Fruit fly (Drosophila melanogaster) whole organism: ENCODE results near the gene CG43737.

Experiments used
- CG8478 ChIP-seq: fragments of >200 bp; optimal IDR thresholded peaks from 2 replicates; lab custom pipeline; 2018; ENCODE audit warnings: inconsistent platforms
- Dll ChIP-seq: fragments of >200 bp; optimal IDR thresholded peaks from 2 replicates; lab custom pipeline; 2017
- EcR ChIP-seq, 2 experiments: fragments of >200 bp; optimal IDR thresholded peaks; 2 replicates each; lab custom pipeline; 2017; ENCODE audit warnings: missing biosample characterization in 2 of 2, missing genetic modification characterization in 2 of 2, missing genetic modification reagents in 2 of 2
- pan ChIP-seq: fragments of >200 bp; optimal IDR thresholded peaks from 2 replicates; lab custom pipeline; 2017
- psq ChIP-seq: fragments of >200 bp; optimal IDR thresholded peaks from 2 replicates; lab custom pipeline; 2017
- usp ChIP-seq: fragments of >200 bp; optimal IDR thresholded peaks from 2 replicates; lab custom pipeline; 2017; ENCODE audit warnings: missing biosample characterization, missing genetic modification characterization, mixed read lengths

CG43737 gene

dm6 chrX:15157230-15157629 is 18.0 kb upstream of the CG43737 start:
- TF ChIP-seq pan (lab: Kevin White, UChicago) (no peak), EcR (GFP tag; optimal IDR thresholded peaks at IDR 0.05; lab: Kevin White, UChicago) (no peak), Dll (no peak), CG8478 (lab: Kevin White, UChicago) (no peak), psq (lab: Kevin White, UChicago) (no peak), usp (no peak)

dm6 chrX:15162068-15162467 is 13.2 kb upstream of the CG43737 start:
- TF ChIP-seq usp = no peak
- TF ChIP-seq CG8478 (lab: Kevin White, UChicago) = no peak
- no peak for TF ChIP-seq pan (lab: Kevin White, UChicago)
- no peak for TF ChIP-seq psq (lab: Kevin White, UChicago)
- TF ChIP-seq Dll = no peak
- TF ChIP-seq EcR (GFP tag; optimal IDR thresholded peaks at IDR 0.05; lab: Kevin White, UChicago) = no peak

dm6 chrX:15162941-15163340 is 12.3 kb upstream of the CG43737 start, which contains the start of gene CG9095:
CG9095 (minus strand) TSS chrX:15163225.
- TF ChIP-seq Dll = no peak
- TF ChIP-seq CG8478 (lab: Kevin White, UChicago) = no peak
- TF ChIP-seq psq (lab: Kevin White, UChicago) = no peak
- no peak for TF ChIP-seq usp
- TF ChIP-seq EcR (GFP tag; optimal IDR thresholded peaks at IDR 0.05; lab: Kevin White, UChicago) = no peak
- no peak for TF ChIP-seq pan (lab: Kevin White, UChicago)

dm6 chrX:15163395-15163794 is 11.8 kb upstream of the CG43737 start:
- TF ChIP-seq EcR (GFP tag; optimal IDR thresholded peaks at IDR 0.05; lab: Kevin White, UChicago) (no peak), usp (no peak), pan (lab: Kevin White, UChicago) (no peak), psq (lab: Kevin White, UChicago) (no peak), CG8478 (lab: Kevin White, UChicago) (no peak)

dm6 chrX:15164879-15165278 is 10.4 kb upstream of the CG43737 start:
- TF ChIP-seq Dll (no peak), psq (lab: Kevin White, UChicago) (no peak), CG8478 (lab: Kevin White, UChicago) (no peak), usp (no peak), pan (lab: Kevin White, UChicago) (no peak), EcR (GFP tag; optimal IDR thresholded peaks at IDR 0.05; lab: Kevin White, UChicago) (no peak)

- TF ChIP-seq pan (lab: Kevin White, UChicago) (no peak), psq (lab: Kevin White, UChicago) (no peak), EcR (GFP tag; optimal IDR thresholded peaks at IDR 0.05; lab: Kevin White, UChicago) (no peak), Dll (no peak), CG8478 (lab: Kevin White, UChicago) (no peak), usp (no peak)
Observed at dm6 chrX:15199845-15200432, 24.7 kb downstream of the CG43737 start.

- TF ChIP-seq EcR (GFP tag; optimal IDR thresholded peaks at IDR 0.05; lab: Kevin White, UChicago) = no peak
- no peak for TF ChIP-seq CG8478 (lab: Kevin White, UChicago)
- no peak for TF ChIP-seq usp
- no peak for TF ChIP-seq pan (lab: Kevin White, UChicago)
- no peak for TF ChIP-seq Dll
- TF ChIP-seq psq (lab: Kevin White, UChicago) = no peak
Observed at dm6 chrX:15203634-15204033, 28.4 kb downstream of the CG43737 start.

dm6 chrX:15206536-15206935 is 31.3 kb downstream of the CG43737 start, which contains the start of gene CG32588:
CG32588 (minus strand) TSS chrX:15206636.
- TF ChIP-seq pan (lab: Kevin White, UChicago) (no peak), Dll (no peak), EcR (GFP tag; optimal IDR thresholded peaks at IDR 0.05; lab: Kevin White, UChicago) (no peak), psq (lab: Kevin White, UChicago) (no peak), usp (no peak), CG8478 (lab: Kevin White, UChicago) (no peak)

dm6 chrX:15210086-15210485 is 34.8 kb downstream of the CG43737 start, which contains the start of gene CG5662:
CG5662 (plus strand) TSS chrX:15210386.
- TF ChIP-seq pan (lab: Kevin White, UChicago) (no peak), usp (no peak)

- TF ChIP-seq CG8478 (lab: Kevin White, UChicago) (no peak), EcR (GFP tag; optimal IDR thresholded peaks at IDR 0.05; lab: Kevin White, UChicago) (no peak), pan (lab: Kevin White, UChicago) (no peak), psq (lab: Kevin White, UChicago) (no peak), usp (no peak), Dll (no peak)
Observed at dm6 chrX:15216048-15216447, 40.8 kb downstream of the CG43737 start.

- no peak for TF ChIP-seq usp
- TF ChIP-seq CG8478 (lab: Kevin White, UChicago) = no peak
- TF ChIP-seq pan (lab: Kevin White, UChicago) = no peak
- no peak for TF ChIP-seq psq (lab: Kevin White, UChicago)
- TF ChIP-seq Dll = no peak
- no peak for TF ChIP-seq EcR (GFP tag; optimal IDR thresholded peaks at IDR 0.05; lab: Kevin White, UChicago)
Observed at dm6 chrX:15221076-15221475, 45.8 kb downstream of the CG43737 start, which contains the start of gene CG43075. CG43075 (minus strand) TSS chrX:15221176.

dm6 chrX:15223482-15223881 is 48.2 kb downstream of the CG43737 start, which contains the start of gene CG43076:
CG43076 (minus strand) TSS chrX:15223582.
- no peak for TF ChIP-seq CG8478 (lab: Kevin White, UChicago)
- no peak for TF ChIP-seq EcR (GFP tag; optimal IDR thresholded peaks at IDR 0.05; lab: Kevin White, UChicago)
- no peak for TF ChIP-seq pan (lab: Kevin White, UChicago)
- TF ChIP-seq psq (lab: Kevin White, UChicago) = no peak
- no peak for TF ChIP-seq Dll
- TF ChIP-seq usp = no peak
